Worm (Caenorhabditis elegans): ENCODE measurements around the gene pgp-6.

DNA sequence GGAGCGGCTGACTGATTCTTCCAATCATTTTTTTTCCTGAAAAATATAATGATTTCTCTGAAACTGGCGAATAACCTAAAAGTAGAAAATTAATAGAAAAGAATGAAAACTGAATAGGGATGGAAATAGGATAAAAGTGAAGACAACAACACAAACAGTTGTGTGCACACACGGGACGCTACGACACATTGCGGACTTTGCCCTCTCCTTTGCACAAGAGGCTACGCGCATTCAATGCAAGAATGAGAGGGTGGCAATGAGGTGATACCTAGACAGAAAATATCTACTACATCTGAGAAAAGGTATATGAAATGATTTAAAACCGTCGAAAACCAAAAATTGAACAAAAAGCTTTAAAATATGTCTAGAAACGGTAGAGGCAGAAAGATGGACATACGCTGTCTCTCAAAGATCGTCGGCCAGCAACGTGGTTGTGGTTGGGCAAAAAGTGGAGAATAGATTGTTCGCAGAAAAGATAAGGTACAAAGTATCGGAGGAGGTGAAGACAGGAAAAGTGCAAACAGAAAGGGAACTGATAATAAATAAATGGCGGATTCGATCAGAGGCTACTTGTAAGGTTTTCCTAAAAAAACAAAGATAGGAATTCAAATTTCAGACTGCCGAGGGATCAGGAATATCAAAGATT, 23.0 kb upstream of the pgp-6 start, which contains the start of gene suca-1:
- TF ChIP-seq nfya-1 (tag; optimal IDR thresholded peaks at IDR 0.05; ENCODE audit: insufficient read depth) (no peak), nhr-237 (tag; optimal IDR thresholded peaks at IDR 0.05) (no peak), pqm-1 (tag; optimal IDR thresholded peaks at IDR 0.05) (no peak), nhr-76 (tag; optimal IDR thresholded peaks at IDR 0.05) (no peak), ZK546.5 (tag; optimal IDR thresholded peaks at IDR 0.05) (no peak), elt-1 (tag; optimal IDR thresholded peaks at IDR 0.05) (no peak), mdl-1 (tag; optimal IDR thresholded peaks at IDR 0.05) (no peak), nhr-67 (tag; optimal IDR thresholded peaks at IDR 0.05) (no peak), ztf-11 (tag; optimal IDR thresholded peaks at IDR 0.05) (no peak), ceh-9 (tag; optimal IDR thresholded peaks at IDR 0.05) (no peak), nhr-25 (tag; optimal IDR thresholded peaks at IDR 0.05) (peak; percentile 67), egl-27 (tag; optimal IDR thresholded peaks at IDR 0.05) (no peak)
